Fruit fly (Drosophila melanogaster): ENCODE data around the gene CG13847.

The CG13847 gene

dm6 chr3R:22461673-22462585, 26.0 kb upstream of the CG13847 start, which contains the start of the genes Rpn7 and AP-2mu (continued):
- TF ChIP-seq CG8290 (GFP tag; optimal IDR thresholded peaks at IDR 0.05) (no peak), CG8290 (tag; optimal IDR thresholded peaks at IDR 0.05) (no peak), ewg (GFP tag; optimal IDR thresholded peaks at IDR 0.05) (no peak), scrt (GFP tag; optimal IDR thresholded peaks at IDR 0.05) (no peak), mam (GFP tag; optimal IDR thresholded peaks at IDR 0.05) (no peak), Jarid2 (GFP tag; optimal IDR thresholded peaks at IDR 0.05) (no peak), CG15011 (GFP tag; optimal IDR thresholded peaks at IDR 0.05) (no peak), CG2202 (tag; optimal IDR thresholded peaks at IDR 0.05) (no peak), caup (GFP tag; optimal IDR thresholded peaks at IDR 0.05; ENCODE audit: severe bottlenecking) (no peak), CG4282 (GFP tag; optimal IDR thresholded peaks at IDR 0.05) (no peak), CG32532 (GFP tag; IDR thresholded peaks at IDR 0.05) (no peak), Oaz (GFP tag; IDR thresholded peaks at IDR 0.05) (no peak), CG12769 (tag; optimal IDR thresholded peaks at IDR 0.05) (no peak), sima (GFP tag; optimal IDR thresholded peaks at IDR 0.05) (no peak), Fer2 (tag; optimal IDR thresholded peaks at IDR 0.05) (no peak), CG2199 (GFP tag; IDR thresholded peaks at IDR 0.05) (no peak), hbn (GFP tag; IDR thresholded peaks at IDR 0.05; ENCODE audit: partially characterized antibody) (no peak), fd96Cb (tag; optimal IDR thresholded peaks at IDR 0.05) (no peak), z (GFP tag; IDR thresholded peaks at IDR 0.05) (no peak), CG34376 (GFP tag; optimal IDR thresholded peaks at IDR 0.05) (no peak), vvl (GFP tag; IDR thresholded peaks at IDR 0.05) (no peak), CG14050 (GFP tag; IDR thresholded peaks at IDR 0.05) (no peak), Elba2 (GFP tag; optimal IDR thresholded peaks at IDR 0.05) (peak; percentile 95), wdn (GFP tag; IDR thresholded peaks at IDR 0.05) (no peak), jing (GFP tag; optimal IDR thresholded peaks at IDR 0.05) (no peak), trem (tag; optimal IDR thresholded peaks at IDR 0.05) (peak; percentile 21), Bteb2 (GFP tag; optimal IDR thresholded peaks at IDR 0.05) (no peak), Hr39 (optimal IDR thresholded peaks at IDR 0.05) (no peak), YL-1 (GFP tag; optimal IDR thresholded peaks at IDR 0.05) (peak; percentile 72), Drgx (GFP tag; IDR thresholded peaks at IDR 0.05) (no peak), CG2120 (GFP tag; optimal IDR thresholded peaks at IDR 0.05) (peak; percentile 28), wor (GFP tag; IDR thresholded peaks at IDR 0.05) (no peak), BtbVII (GFP tag; optimal IDR thresholded peaks at IDR 0.05) (no peak), rib (GFP tag; IDR thresholded peaks at IDR 0.05) (no peak), Ssrp (tag; optimal IDR thresholded peaks at IDR 0.05) (no peak), nerfin-2 (GFP tag; IDR thresholded peaks at IDR 0.05; ENCODE audit: partially characterized antibody) (no peak), chinmo (GFP tag; IDR thresholded peaks at IDR 0.05; ENCODE audit: partially characterized antibody) (no peak), Mad (GFP tag; optimal IDR thresholded peaks at IDR 0.05) (no peak), CG3847 (GFP tag; IDR thresholded peaks at IDR 0.05) (no peak), CG7987 (GFP tag; optimal IDR thresholded peaks at IDR 0.05) (no peak), CTCF (GFP tag; optimal IDR thresholded peaks at IDR 0.05) (no peak), C15 (GFP tag; IDR thresholded peaks at IDR 0.05) (no peak), CG10431 (GFP tag; optimal IDR thresholded peaks at IDR 0.05) (no peak), tx (GFP tag; optimal IDR thresholded peaks at IDR 0.05) (no peak), CG6854 (GFP tag; optimal IDR thresholded peaks at IDR 0.05) (no peak), CG43689 (GFP tag; IDR thresholded peaks at IDR 0.05) (no peak), Optix (GFP tag; IDR thresholded peaks at IDR 0.05) (no peak), Opbp (GFP tag; IDR thresholded peaks at IDR 0.05; ENCODE audit: partially characterized antibody) (no peak), MESR4 (GFP tag; optimal IDR thresholded peaks at IDR 0.05) (peak; percentile 57), Tbp (GFP tag; optimal IDR thresholded peaks at IDR 0.05) (no peak), nau (GFP tag; optimal IDR thresholded peaks at IDR 0.05) (no peak)

Measured in whole organism, embryonic.